Fruit fly (Drosophila melanogaster): ENCODE measurements around the gene mira.

Gene mira

DNA sequence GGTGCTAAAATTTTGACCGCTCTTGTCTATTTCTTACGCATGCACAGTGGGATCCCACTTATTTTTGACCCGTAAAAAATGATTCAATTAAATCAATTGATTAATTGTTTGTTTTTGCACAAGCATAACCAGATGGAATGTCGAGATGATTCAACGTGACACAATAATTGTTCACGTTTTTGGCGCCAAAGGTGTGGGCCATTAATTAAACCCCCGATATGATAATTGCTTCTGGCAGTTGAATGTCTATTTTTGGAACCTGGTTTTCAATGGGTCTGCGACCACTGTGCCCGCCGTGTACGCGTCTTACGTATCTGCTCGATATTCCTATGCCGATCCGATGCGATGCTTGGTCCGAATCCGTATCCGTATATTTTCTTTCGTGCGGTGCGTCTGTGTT is 42.9 kb downstream of the mira start (continued):
- TF ChIP-seq CG11247 (GFP tag; IDR thresholded peaks at IDR 0.05): peak; percentile 65
- peak; percentile 56; the same call in 1 of the 2 replicates for TF ChIP-seq ara (GFP tag; IDR thresholded peaks at IDR 0.05)
- peak; percentile 36 for TF ChIP-seq maf-S (GFP tag; optimal IDR thresholded peaks at IDR 0.05)
- peak; percentile 76 for TF ChIP-seq Side (GFP tag; optimal IDR thresholded peaks at IDR 0.05)
- peak; percentile 78 for TF ChIP-seq CG9932 (GFP tag; IDR thresholded peaks at IDR 0.05)
- peak; percentile 31 for TF ChIP-seq HmgD (GFP tag; optimal IDR thresholded peaks at IDR 0.05)
- 0 out of 2 replicates have a peak, but pooled peaks have one; percentile 27 for TF ChIP-seq GATAe (GFP tag; conservative IDR thresholded peaks at IDR 0.05)
- TF ChIP-seq shn (GFP tag; optimal IDR thresholded peaks at IDR 0.05): peak; percentile 75
- TF ChIP-seq disco-r (GFP tag; optimal IDR thresholded peaks at IDR 0.05): peak; percentile 30
- no peak for TF ChIP-seq Stat92E (GFP tag; optimal IDR thresholded peaks at IDR 0.05)
- no peak for TF ChIP-seq yki (optimal IDR thresholded peaks at IDR 0.05)
- peak; percentile 72 for TF ChIP-seq CG9817 (tag; optimal IDR thresholded peaks at IDR 0.05)
- peak; percentile 67; the same call in 2 of the 3 replicates for TF ChIP-seq CG7357 (GFP tag; IDR thresholded peaks at IDR 0.05)
- TF ChIP-seq Awh (GFP tag; IDR thresholded peaks at IDR 0.05): 0 out of 2 replicates have a peak, but pooled peaks have one; percentile 30
- TF ChIP-seq kni (GFP tag; optimal IDR thresholded peaks at IDR 0.05): no peak
- TF ChIP-seq BEAF-32 (GFP tag; optimal IDR thresholded peaks at IDR 0.05): no peak
- TF ChIP-seq oc (tag; optimal IDR thresholded peaks at IDR 0.05): no peak
- peak; percentile 51 for TF ChIP-seq CG8290 (GFP tag; optimal IDR thresholded peaks at IDR 0.05)
- no peak for TF ChIP-seq CG8290 (tag; optimal IDR thresholded peaks at IDR 0.05)
- TF ChIP-seq Scr (GFP tag; IDR thresholded peaks at IDR 0.05; ENCODE audit: partially characterized antibody): 0 out of 2 replicates have a peak, but pooled peaks have one; percentile 25
- TF ChIP-seq ro (GFP tag; IDR thresholded peaks at IDR 0.05): peak; percentile 32; the same call in 1 of the 2 replicates
- TF ChIP-seq ssp (GFP tag; IDR thresholded peaks at IDR 0.05): peak; percentile 57
- peak; percentile 73 for TF ChIP-seq esg (GFP tag; conservative IDR thresholded peaks at IDR 0.05)
- 0 out of 2 replicates have a peak, but pooled peaks have one; percentile 38 for TF ChIP-seq ato (GFP tag; IDR thresholded peaks at IDR 0.05; ENCODE audit: partially characterized antibody)
- no peak for TF ChIP-seq prd (optimal IDR thresholded peaks at IDR 0.05)
- peak; percentile 84 for TF ChIP-seq prd (GFP tag; IDR thresholded peaks at IDR 0.05)
- TF ChIP-seq CG7839 (tag; optimal IDR thresholded peaks at IDR 0.05): peak; percentile 82
- peak; percentile 63 for TF ChIP-seq ttk (GFP tag; IDR thresholded peaks at IDR 0.05)
- TF ChIP-seq fd96Cb (tag; optimal IDR thresholded peaks at IDR 0.05): peak; percentile 76
- peak; percentile 53 for TF ChIP-seq az2 (GFP tag; optimal IDR thresholded peaks at IDR 0.05)
- peak; percentile 70 for TF ChIP-seq CG17829 (tag; optimal IDR thresholded peaks at IDR 0.05)
- peak; percentile 45; the same call in 1 of the 2 replicates for TF ChIP-seq CG11085 (GFP tag; IDR thresholded peaks at IDR 0.05)
- peak; percentile 71 for TF ChIP-seq sisA (GFP tag; IDR thresholded peaks at IDR 0.05)
- TF ChIP-seq CG10274 (GFP tag; optimal IDR thresholded peaks at IDR 0.05): peak; percentile 50
- peak; percentile 75 for TF ChIP-seq sob (GFP tag; IDR thresholded peaks at IDR 0.05)
- peak; percentile 63 for TF ChIP-seq Asciz (GFP tag; optimal IDR thresholded peaks at IDR 0.05)
- TF ChIP-seq CG14667 (GFP tag; IDR thresholded peaks at IDR 0.05): peak; percentile 66
- TF ChIP-seq caup (GFP tag; optimal IDR thresholded peaks at IDR 0.05; ENCODE audit: severe bottlenecking): peak; percentile 54
- TF ChIP-seq CG2889 (GFP tag; IDR thresholded peaks at IDR 0.05): no peak
- TF ChIP-seq insv (GFP tag; optimal IDR thresholded peaks at IDR 0.05): no peak
- peak; percentile 75 for TF ChIP-seq chm (GFP tag; IDR thresholded peaks at IDR 0.05)
- TF ChIP-seq CG17802 (tag; optimal IDR thresholded peaks at IDR 0.05): peak; percentile 35
- peak; percentile 28; the same call in 1 of the 2 replicates for TF ChIP-seq dati (GFP tag; IDR thresholded peaks at IDR 0.05)
- 0 out of 2 replicates have a peak, but pooled peaks have one; percentile 10 for TF ChIP-seq Adf1 (GFP tag; IDR thresholded peaks at IDR 0.05)
- TF ChIP-seq CG18599 (GFP tag; optimal IDR thresholded peaks at IDR 0.05): peak; percentile 78
- TF ChIP-seq CG4282 (GFP tag; optimal IDR thresholded peaks at IDR 0.05): peak; percentile 49
- TF ChIP-seq CG12071 (GFP tag; optimal IDR thresholded peaks at IDR 0.05): peak; percentile 78
- peak; percentile 56 for TF ChIP-seq fd3F (GFP tag; optimal IDR thresholded peaks at IDR 0.05)
- TF ChIP-seq Dp (GFP tag; optimal IDR thresholded peaks at IDR 0.05): no peak
- TF ChIP-seq nerfin-2 (GFP tag; IDR thresholded peaks at IDR 0.05; ENCODE audit: partially characterized antibody): no peak
- TF ChIP-seq CG13894 (tag; optimal IDR thresholded peaks at IDR 0.05): no peak
